Fruit fly (Drosophila melanogaster): ENCODE data around the gene Adh.

dm6 chr2L:14570129-14570528 lies 45.2 kb upstream of the Adh start:
- TF ChIP-seq CG8478 (optimal IDR thresholded peaks at IDR 0.05): no peak
- no peak for TF ChIP-seq pan (optimal IDR thresholded peaks at IDR 0.05)

All from whole organism.